Worm (Caenorhabditis elegans) whole organism, L4 larva: ENCODE data around the gene F49C12.7.
A peak's percentile ranks its signal among the peaks of the same experiment; 100 is the strongest.

Source experiments
- aha-1 ChIP-seq: fragments of 150-350 bp; peaks from one replicate; lab custom pipeline; 2014; ENCODE audit warnings: missing biosample characterization, missing genetic modification characterization
- ceh-32 ChIP-seq: sonication (generic microtip); optimal IDR thresholded peaks from 2 replicates; lab custom pipeline; 2016; ENCODE audit warnings: mild to moderate bottlenecking, missing genetic modification characterization, missing compliant biosample characterization; ENCODE audit not compliant: poor library complexity
- dve-1 ChIP-seq: sonication (generic microtip); optimal IDR thresholded peaks from 2 replicates; lab custom pipeline; 2017; ENCODE audit warnings: antibody characterized with exemption, mild to moderate bottlenecking, missing genetic modification characterization, missing compliant biosample characterization; ENCODE audit not compliant: insufficient read depth
- lin-13 ChIP-seq: fragments of 150-350 bp; optimal IDR thresholded peaks from 2 replicates; lab custom pipeline; 2014; ENCODE audit warnings: missing biosample characterization, missing genetic modification reagents, missing genetic modification characterization
- nhr-11 ChIP-seq: fragments of 150-350 bp; optimal IDR thresholded peaks from 2 replicates; lab custom pipeline; 2014; ENCODE audit warnings: missing biosample characterization, missing genetic modification characterization
- nhr-25 ChIP-seq: sonication (generic microtip); optimal IDR thresholded peaks from 2 replicates; lab custom pipeline; 2017; ENCODE audit warnings: missing genetic modification characterization, mild to moderate bottlenecking, missing compliant biosample characterization, antibody characterized with exemption, moderate library complexity, borderline replicate concordance; ENCODE audit not compliant: insufficient read depth
- nhr-76 ChIP-seq: fragments of 150-350 bp; optimal IDR thresholded peaks from 2 replicates; lab custom pipeline; 2014; ENCODE audit warnings: missing biosample characterization, missing genetic modification characterization
- snpc-4 ChIP-seq: fragments of 150-350 bp; optimal IDR thresholded peaks from 2 replicates; lab custom pipeline; 2014; ENCODE audit warnings: missing biosample characterization, missing genetic modification characterization
- unc-62 ChIP-seq, 3 experiments: fragments of 150-350 bp in 1 of 3; sonication (generic microtip); optimal IDR thresholded peaks in 2 of 3; peaks in 1 of 3; 1 replicate in 1 of 3; 2 replicates in 2 of 3; lab custom pipeline; 2014 to 2017; ENCODE audit warnings: missing biosample characterization in 3 of 3, missing genetic modification characterization in 3 of 3, missing genetic modification reagents in 3 of 3, missing genotype in 1 of 3

- TF ChIP-seq dve-1 (tag; lab: Kevin White, UChicago): no peak
- TF ChIP-seq aha-1: peak; percentile 83
- no peak for TF ChIP-seq nhr-25 (tag; lab: Kevin White, UChicago)
- TF ChIP-seq unc-62 (GFP tag; optimal IDR thresholded peaks at IDR 0.05 in 1 of 2; lab: Kevin White, UChicago): no peak
- TF ChIP-seq unc-62 (tag; optimal IDR thresholded peaks at IDR 0.05; lab: Kevin White, UChicago): no peak
- TF ChIP-seq snpc-4 (tag; lab: Kevin White, UChicago): no peak
- no peak for TF ChIP-seq lin-13
- no peak for TF ChIP-seq ceh-32 (tag; lab: Kevin White, UChicago)
- TF ChIP-seq nhr-76: no peak
- no peak for TF ChIP-seq nhr-11 (tag; lab: Kevin White, UChicago)
Observed at ce11 chrIV:9260334-9260733, 52.4 kb downstream of the F49C12.7 start.
